Fruit fly (Drosophila melanogaster) Kc167 (cell line): Measurements from ENCODE around the gene CG31642.

Experiments
- Sin3A ChIP-seq: fragments of >200 bp; optimal IDR thresholded peaks from 2 replicates; lab custom pipeline; 2018; ENCODE audit warnings: missing external identifiers
- insv ChIP-seq: fragments of >200 bp; optimal IDR thresholded peaks from 3 replicates; lab custom pipeline; 2018; ENCODE audit warnings: missing external identifiers
- psq ChIP-seq: fragments of >200 bp; optimal IDR thresholded peaks from 2 replicates; lab custom pipeline; 2017; ENCODE audit warnings: missing external identifiers

- no peak for TF ChIP-seq Sin3A
- no peak for TF ChIP-seq psq (lab: Kevin White, UChicago)
- no peak for TF ChIP-seq insv
These were observed 26.0 kb upstream of the CG31642 start for dm6 chr2L:6092300-6092699.
